Worm (Caenorhabditis elegans) whole organism, young adult: ENCODE results near the gene cyp-33A1.
A peak's percentile ranks its signal among the peaks of the same experiment; 100 is the strongest.

Experiments
- B0261.1 ChIP-seq: sonication (generic microtip); optimal IDR thresholded peaks from 2 replicates; lab custom pipeline; 2016; ENCODE audit warnings: mild to moderate bottlenecking, missing genetic modification characterization, moderate library complexity, missing compliant biosample characterization
- C17E4.6 ChIP-seq: fragments of 200-800 bp; sonication (Bioruptor generic); IDR thresholded peaks from 2 replicates; pipeline ENCODE4 v1.3.6; 2022; ENCODE audit warnings: missing genetic modification reagents, missing genetic modification characterization, missing compliant biosample characterization
- F10E7.11 ChIP-seq: sonication (generic microtip); optimal IDR thresholded peaks from 2 replicates; lab custom pipeline; 2017; ENCODE audit warnings: mild to moderate bottlenecking, missing genetic modification characterization, moderate library complexity, missing compliant biosample characterization
- F23B12.7 ChIP-seq: sonication (generic microtip); optimal IDR thresholded peaks from 2 replicates; lab custom pipeline; 2017; ENCODE audit warnings: missing genetic modification characterization, mild to moderate bottlenecking, missing compliant biosample characterization, antibody characterized with exemption, moderate library complexity; ENCODE audit not compliant: insufficient read depth
- F33H1.4 ChIP-seq: fragments of 200-800 bp; sonication (Bioruptor generic); IDR thresholded peaks from 2 replicates; pipeline ENCODE4 v1.3.6; 2022; ENCODE audit warnings: missing genetic modification reagents, missing genetic modification characterization, missing compliant biosample characterization
- F55B11.4 ChIP-seq: sonication (generic microtip); optimal IDR thresholded peaks from 2 replicates; lab custom pipeline; 2016; ENCODE audit warnings: missing compliant biosample characterization, missing genetic modification characterization, borderline replicate concordance; ENCODE audit not compliant: insufficient read depth
- F57C9.4 ChIP-seq: sonication (generic microtip); optimal IDR thresholded peaks from 2 replicates; lab custom pipeline; 2017; ENCODE audit warnings: mild to moderate bottlenecking, missing genetic modification characterization, missing compliant biosample characterization
- K11D2.4 ChIP-seq: fragments of 200-800 bp; sonication (Bioruptor generic); IDR thresholded peaks from 2 replicates; pipeline ENCODE4 v1.3.6; 2022; ENCODE audit warnings: missing genetic modification reagents, missing genetic modification characterization, missing compliant biosample characterization
- K12H6.12 ChIP-seq: fragments of 200-800 bp; sonication (Bioruptor generic); optimal IDR thresholded peaks from 2 replicates; lab custom pipeline; 2018; ENCODE audit warnings: mild to moderate bottlenecking, missing genetic modification characterization, missing compliant biosample characterization
- Y79H2A.3 ChIP-seq: fragments of 200-800 bp; sonication (Bioruptor generic); conservative IDR thresholded peaks from 2 replicates; pipeline ENCODE4 v1.3.6; 2022; ENCODE audit warnings: missing genetic modification reagents, missing genetic modification characterization, missing compliant biosample characterization
- ama-1 ChIP-seq, 3 experiments: fragments of 150-350 bp in 1 of 3; sonication (generic microtip) in 2 of 3; optimal IDR thresholded peaks; 2 replicates each; lab custom pipeline; 2014 to 2018; ENCODE audit warnings: missing biosample characterization in 2 of 3, missing genetic modification characterization in 2 of 3, missing genetic modification reagents in 2 of 3
- aptf-3 ChIP-seq: fragments of 200-800 bp; sonication (Bioruptor generic); IDR thresholded peaks from 2 replicates; pipeline ENCODE4 v1.3.6; 2022; ENCODE audit warnings: missing genetic modification characterization, missing compliant biosample characterization
- attf-3 ChIP-seq: fragments of 200-800 bp; sonication (Bioruptor generic); conservative IDR thresholded peaks from 2 replicates; pipeline ENCODE4 v1.3.6; 2022; ENCODE audit warnings: missing genetic modification reagents, missing genetic modification characterization, missing compliant biosample characterization
- attf-5 ChIP-seq: fragments of 200-800 bp; sonication (Bioruptor generic); optimal IDR thresholded peaks from 2 replicates; lab custom pipeline; 2018; ENCODE audit warnings: mild to moderate bottlenecking, missing genetic modification characterization, missing compliant biosample characterization
- attf-6 ChIP-seq: fragments of 200-800 bp; sonication (Bioruptor generic); IDR thresholded peaks from 2 replicates; pipeline ENCODE4 v1.3.6; 2022; ENCODE audit warnings: missing genetic modification reagents, missing genetic modification characterization, missing compliant biosample characterization
- ccch-3 ChIP-seq: fragments of 200-800 bp; sonication (Bioruptor generic); optimal IDR thresholded peaks from 2 replicates; lab custom pipeline; 2018; ENCODE audit warnings: mild to moderate bottlenecking, missing genetic modification characterization, missing compliant biosample characterization
- cebp-2 ChIP-seq: fragments of 200-800 bp; sonication (Bioruptor generic); IDR thresholded peaks from 2 replicates; pipeline ENCODE4 v1.3.6; 2022; ENCODE audit warnings: missing genetic modification characterization, missing compliant biosample characterization
- ceh-40 ChIP-seq: fragments of 200-800 bp; sonication (Bioruptor generic); IDR thresholded peaks from 2 replicates; pipeline ENCODE4 v1.3.6; 2022; ENCODE audit warnings: missing genetic modification characterization, missing compliant biosample characterization
- ceh-79 ChIP-seq: sonication (generic microtip); optimal IDR thresholded peaks from 2 replicates; lab custom pipeline; 2017; ENCODE audit warnings: mild to moderate bottlenecking, missing genetic modification characterization, missing compliant biosample characterization
- dox-1 ChIP-seq: fragments of 200-800 bp; sonication (Bioruptor generic); IDR thresholded peaks from 2 replicates; pipeline ENCODE4 v1.3.6; 2022; ENCODE audit warnings: missing genetic modification reagents, missing genetic modification characterization, missing compliant biosample characterization
- dpl-1 ChIP-seq: fragments of 150-350 bp; optimal IDR thresholded peaks from 2 replicates; lab custom pipeline; 2014; ENCODE audit warnings: missing biosample characterization, missing genetic modification reagents, missing genetic modification characterization
- fkh-3 ChIP-seq: sonication (generic microtip); optimal IDR thresholded peaks from 2 replicates; lab custom pipeline; 2016; ENCODE audit warnings: mild to moderate bottlenecking, missing genetic modification characterization, missing compliant biosample characterization
- gei-17 ChIP-seq: fragments of 200-800 bp; sonication (Bioruptor generic); optimal IDR thresholded peaks from 2 replicates; lab custom pipeline; 2018; ENCODE audit warnings: mild to moderate bottlenecking, missing genetic modification characterization, missing compliant biosample characterization
- him-1 ChIP-seq: sonication (generic microtip); optimal IDR thresholded peaks from 2 replicates; lab custom pipeline; 2016; ENCODE audit warnings: missing genotype, missing genetic modification reagents, missing genetic modification characterization, missing compliant biosample characterization
- hlh-26 ChIP-seq: fragments of 200-800 bp; sonication (Bioruptor generic); conservative IDR thresholded peaks from 2 replicates; pipeline ENCODE4 v1.3.6; 2022; ENCODE audit warnings: missing genetic modification reagents, missing genetic modification characterization, missing compliant biosample characterization
- hmg-1.2 ChIP-seq: fragments of 200-800 bp; sonication (Bioruptor generic); IDR thresholded peaks from 2 replicates; pipeline ENCODE4 v1.3.6; 2022; ENCODE audit warnings: missing genetic modification reagents, missing genetic modification characterization, missing compliant biosample characterization
- hsf-1 ChIP-seq: fragments of 200-800 bp; sonication (Bioruptor generic); IDR thresholded peaks from 2 replicates; pipeline ENCODE4 v1.3.6; 2022; ENCODE audit warnings: missing genetic modification reagents, missing genetic modification characterization, missing compliant biosample characterization
- let-607 ChIP-seq, 2 experiments: fragments of 200-800 bp in 1 of 2; sonication (Bioruptor generic) in 1 of 2; sonication (generic microtip) in 1 of 2; optimal IDR thresholded peaks; 2 replicates each; lab custom pipeline; 2016 to 2018; ENCODE audit warnings: mild to moderate bottlenecking in 2 of 2, missing compliant biosample characterization in 2 of 2, missing genetic modification characterization in 2 of 2, moderate library complexity in 2 of 2, missing genotype in 1 of 2
- lin-26 ChIP-seq: fragments of 200-800 bp; sonication (Bioruptor generic); IDR thresholded peaks from 2 replicates; pipeline ENCODE4 v1.3.6; 2022; ENCODE audit warnings: missing genetic modification reagents, missing genetic modification characterization, missing compliant biosample characterization
- lin-40 ChIP-seq: sonication (generic microtip); optimal IDR thresholded peaks from 2 replicates; lab custom pipeline; 2016; ENCODE audit warnings: missing genetic modification characterization, mild to moderate bottlenecking, missing compliant biosample characterization, missing genotype, missing genetic modification reagents
- lin-54 ChIP-seq: fragments of 200-800 bp; sonication (Bioruptor generic); optimal IDR thresholded peaks from 2 replicates; lab custom pipeline; 2018; ENCODE audit warnings: mild to moderate bottlenecking, missing genetic modification characterization, missing compliant biosample characterization
- lir-1 ChIP-seq: fragments of 200-800 bp; sonication (Bioruptor generic); conservative IDR thresholded peaks from 2 replicates; pipeline ENCODE4 v1.3.6; 2022; ENCODE audit warnings: missing genetic modification reagents, missing genetic modification characterization, missing compliant biosample characterization
- lsl-1 ChIP-seq: fragments of 200-800 bp; sonication (Bioruptor generic); optimal IDR thresholded peaks from 2 replicates; lab custom pipeline; 2018; ENCODE audit warnings: mild to moderate bottlenecking, missing genetic modification characterization, moderate library complexity, missing compliant biosample characterization
- madf-10 ChIP-seq: sonication (generic microtip); optimal IDR thresholded peaks from 2 replicates; lab custom pipeline; 2016; ENCODE audit warnings: mild to moderate bottlenecking, missing genetic modification characterization, missing compliant biosample characterization
- madf-6 ChIP-seq: fragments of 200-800 bp; sonication (Bioruptor generic); IDR thresholded peaks from 2 replicates; pipeline ENCODE4 v1.3.6; 2022; ENCODE audit warnings: missing genetic modification reagents, missing genetic modification characterization, missing compliant biosample characterization
- mes-4 ChIP-seq: sonication (generic microtip); optimal IDR thresholded peaks from 2 replicates; lab custom pipeline; 2016; ENCODE audit warnings: missing genotype, missing genetic modification characterization, missing compliant biosample characterization
- nhr-80 ChIP-seq: sonication (generic microtip); optimal IDR thresholded peaks from 2 replicates; lab custom pipeline; 2016; ENCODE audit warnings: missing genetic modification characterization, missing compliant biosample characterization
- nhr-90 ChIP-seq: sonication (generic microtip); optimal IDR thresholded peaks from 2 replicates; lab custom pipeline; 2016; ENCODE audit warnings: missing genotype, mild to moderate bottlenecking, missing genetic modification characterization, missing compliant biosample characterization
- rcor-1 ChIP-seq: fragments of 200-800 bp; sonication (Bioruptor generic); IDR thresholded peaks from 2 replicates; pipeline ENCODE4 v1.3.6; 2022; ENCODE audit warnings: missing genetic modification reagents, missing genetic modification characterization, missing compliant biosample characterization
- repo-1 ChIP-seq: sonication (generic microtip); optimal IDR thresholded peaks from 2 replicates; lab custom pipeline; 2017; ENCODE audit warnings: mild to moderate bottlenecking, missing genetic modification characterization, missing compliant biosample characterization
- snpc-3.4 ChIP-seq: sonication (generic microtip); optimal IDR thresholded peaks from 2 replicates; lab custom pipeline; 2017; ENCODE audit warnings: missing genetic modification characterization, mild to moderate bottlenecking, missing compliant biosample characterization, antibody characterized with exemption, moderate library complexity, missing genotype, missing genetic modification reagents
- snpc-4 ChIP-seq, 5 experiments: fragments of 150-350 bp in 1 of 5; sonication (generic microtip) in 4 of 5; optimal IDR thresholded peaks; 2 replicates each; lab custom pipeline; 2014 to 2018; ENCODE audit warnings: missing genetic modification characterization in 5 of 5, missing biosample characterization in 3 of 5, antibody characterized with exemption in 2 of 5, mild to moderate bottlenecking in 2 of 5, missing compliant biosample characterization in 2 of 5, missing genotype in 2 of 5, moderate library complexity in 2 of 5, missing genetic modification reagents in 1 of 5
- somi-1 ChIP-seq: fragments of 200-800 bp; sonication (Bioruptor generic); optimal IDR thresholded peaks from 2 replicates; lab custom pipeline; 2018; ENCODE audit warnings: mild to moderate bottlenecking, missing genetic modification characterization, missing compliant biosample characterization
- tbp1 ChIP-seq: fragments of 200-800 bp; sonication (Bioruptor generic); optimal IDR thresholded peaks from 2 replicates; lab custom pipeline; 2018; ENCODE audit warnings: mild to moderate bottlenecking, missing genetic modification characterization, missing compliant biosample characterization
- unc-62 ChIP-seq: fragments of 150-350 bp; optimal IDR thresholded peaks from 2 replicates; lab custom pipeline; 2014; ENCODE audit warnings: missing biosample characterization, missing genetic modification reagents, missing genetic modification characterization

The cyp-33A1 gene

ce11 chrV:7681388-7681787, at the start of gene cyp-33A1:
Gene cyp-33A1, minus strand, starts transcription at chrV:7681459.
- no peak for TF ChIP-seq aptf-3 (GFP tag; lab: Robert Waterston, UW)
- TF ChIP-seq nhr-90 (tag; lab: Kevin White, UChicago) = no peak
- TF ChIP-seq F55B11.4 (tag; lab: Kevin White, UChicago) = no peak
- TF ChIP-seq F10E7.11 (tag; lab: Kevin White, UChicago) = no peak
- TF ChIP-seq attf-5 (GFP tag; lab: Kevin White, UChicago) = peak; percentile 47
- peak; percentile 30 for TF ChIP-seq nhr-80 (tag; lab: Kevin White, UChicago)
- TF ChIP-seq lin-40 (tag; lab: Kevin White, UChicago) = no peak
- no peak for TF ChIP-seq ceh-79 (tag; lab: Kevin White, UChicago)
- no peak for TF ChIP-seq attf-6 (GFP tag; lab: Robert Waterston, UW)
- TF ChIP-seq F23B12.7 (tag; lab: Kevin White, UChicago) = peak; percentile 33
- no peak for TF ChIP-seq unc-62 (GFP tag; lab: Kevin White, UChicago)
- no peak for TF ChIP-seq let-607 (tag; optimal IDR thresholded peaks at IDR 0.05; lab: Kevin White, UChicago)
- no peak for TF ChIP-seq lir-1 (GFP tag; lab: Robert Waterston, UW)

ce11 chrV:7730488-7730887, 49.2 kb upstream of the cyp-33A1 start:
- TF ChIP-seq lin-26 (GFP tag; lab: Robert Waterston, UW) (peak; percentile 52; the same call in 1 of the 2 replicates), lsl-1 (GFP tag; lab: Kevin White, UChicago) (peak; percentile 12), ceh-40 (GFP tag; lab: Robert Waterston, UW) (no peak), K11D2.4 (no peak), repo-1 (tag; lab: Kevin White, UChicago) (no peak), K12H6.12 (peak; percentile 49), aptf-3 (GFP tag; lab: Robert Waterston, UW) (no peak), F23B12.7 (tag; lab: Kevin White, UChicago) (peak; percentile 5), madf-6 (GFP tag; lab: Robert Waterston, UW) (peak; percentile 44; the same call in 1 of the 2 replicates), cebp-2 (GFP tag; lab: Robert Waterston, UW) (no peak), fkh-3 (tag; lab: Kevin White, UChicago) (no peak), lin-54 (GFP tag; lab: Kevin White, UChicago) (peak; percentile 29), snpc-4 (GFP tag; optimal IDR thresholded peaks at IDR 0.05; lab: Kevin White, UChicago) (peak; percentile 27), snpc-4 (tag; optimal IDR thresholded peaks at IDR 0.05; lab: Kevin White, UChicago) (peak in 1 of 4 experiments; percentile 52), tbp1 (GFP tag; lab: Kevin White, UChicago) (peak; percentile 86), hmg-1.2 (GFP tag; lab: Robert Waterston, UW) (peak; percentile 42; the same call in 1 of the 2 replicates), ccch-3 (GFP tag; lab: Kevin White, UChicago) (no peak), rcor-1 (GFP tag; lab: Robert Waterston, UW) (0 out of 2 replicates have a peak, but pooled peaks have one; percentile 30), dpl-1 (GFP tag; lab: Kevin White, UChicago) (no peak), dox-1 (GFP tag; lab: Robert Waterston, UW) (peak; percentile 45; the same call in 1 of the 2 replicates), hlh-26 (GFP tag; lab: Robert Waterston, UW) (no peak), C17E4.6 (GFP tag; lab: Robert Waterston, UW) (no peak), madf-10 (peak; percentile 0), Y79H2A.3 (GFP tag; lab: Robert Waterston, UW) (no peak), lin-40 (tag; lab: Kevin White, UChicago) (no peak), hsf-1 (GFP tag; lab: Robert Waterston, UW) (peak; percentile 57; the same call in 1 of the 2 replicates), ama-1 (optimal IDR thresholded peaks at IDR 0.05; lab: Kevin White, UChicago) (no peak), ama-1 (GFP tag; optimal IDR thresholded peaks at IDR 0.05; lab: Kevin White, UChicago) (peak in 1 of 2 experiments; percentile 50), him-1 (tag; lab: Kevin White, UChicago) (peak; percentile 28), F33H1.4 (GFP tag; lab: Robert Waterston, UW) (peak; percentile 8; the same call in 1 of the 2 replicates), gei-17 (no peak), mes-4 (tag; lab: Kevin White, UChicago) (no peak), F57C9.4 (tag; lab: Kevin White, UChicago) (no peak), B0261.1 (tag; lab: Kevin White, UChicago) (peak; percentile 76), snpc-3.4 (tag; lab: Kevin White, UChicago) (peak; percentile 30), attf-3 (GFP tag; lab: Robert Waterston, UW) (no peak), somi-1 (peak; percentile 23)
